Fruit fly (Drosophila melanogaster) S2 (cell line): ENCODE measurements around the gene CG5418.

Source experiments
- CG8478 ChIP-seq: fragments of >200 bp; optimal IDR thresholded peaks from 2 replicates; lab custom pipeline; 2018
- CTCF ChIP-seq, 2 experiments: fragments of >200 bp; optimal IDR thresholded peaks; 2 replicates each; lab custom pipeline; 2018

- no peak for TF ChIP-seq CG8478 (lab: Kevin White, UChicago)
- no peak for TF ChIP-seq CTCF (optimal IDR thresholded peaks at IDR 0.05; lab: Kevin White, UChicago)
Measured at dm6 chr2L:12457715-12458114, 4.7 kb upstream of the CG5418 start.
